Fruit fly (Drosophila melanogaster): ENCODE data around the gene lectin-22C.
A peak's percentile ranks its signal among the peaks of the same experiment; 100 is the strongest.

lectin-22C gene

dm6 chr2L:2008980-2009954 lies 27.8 kb downstream of the lectin-22C start, which contains the start of gene CG4238 (continued):
- TF ChIP-seq CG11398 (GFP tag; optimal IDR thresholded peaks at IDR 0.05) (no peak), CG9797 (GFP tag; optimal IDR thresholded peaks at IDR 0.05) (no peak), stwl (tag; optimal IDR thresholded peaks at IDR 0.05) (peak; percentile 55), CG4404 (GFP tag; IDR thresholded peaks at IDR 0.05) (no peak), amos (GFP tag; IDR thresholded peaks at IDR 0.05; ENCODE audit: partially characterized antibody) (peak; percentile 71), grn (GFP tag; optimal IDR thresholded peaks at IDR 0.05) (peak; percentile 74), sens (GFP tag) (peak; percentile 17), dysf (GFP tag; IDR thresholded peaks at IDR 0.05) (no peak), kni (GFP tag; optimal IDR thresholded peaks at IDR 0.05) (peak; percentile 5), BEAF-32 (GFP tag; optimal IDR thresholded peaks at IDR 0.05) (peak; percentile 29), CG6791 (GFP tag; IDR thresholded peaks at IDR 0.05; ENCODE audit: partially characterized antibody) (peak; percentile 92), Abd-B (GFP tag; optimal IDR thresholded peaks at IDR 0.05) (peak; percentile 1), knrl (GFP tag; IDR thresholded peaks at IDR 0.05; ENCODE audit: partially characterized antibody) (peak; percentile 62), Dbx (GFP tag; IDR thresholded peaks at IDR 0.05) (no peak), zfh1 (GFP tag; IDR thresholded peaks at IDR 0.05) (no peak), insv (GFP tag; optimal IDR thresholded peaks at IDR 0.05) (peak in 1 of 2 experiments; percentile 87), crc (GFP tag; optimal IDR thresholded peaks at IDR 0.05) (no peak), CG15479 (GFP tag; optimal IDR thresholded peaks at IDR 0.05) (no peak), gt (GFP tag; IDR thresholded peaks at IDR 0.05) (no peak), gfzf (GFP tag; optimal IDR thresholded peaks at IDR 0.05) (peak; percentile 16), CG6654 (GFP tag; optimal IDR thresholded peaks at IDR 0.05) (no peak), Ravus (GFP tag; IDR thresholded peaks at IDR 0.05) (no peak), slbo (GFP tag; IDR thresholded peaks at IDR 0.05) (no peak), CG14441 (GFP tag; IDR thresholded peaks at IDR 0.05) (no peak), Dip3 (GFP tag; optimal IDR thresholded peaks at IDR 0.05) (no peak), CG12942 (GFP tag; optimal IDR thresholded peaks at IDR 0.05) (no peak), Drgx (GFP tag; IDR thresholded peaks at IDR 0.05) (no peak), Med (GFP tag) (peak; percentile 61), CG17361 (GFP tag; IDR thresholded peaks at IDR 0.05) (no peak), Dfd (GFP tag; optimal IDR thresholded peaks at IDR 0.05) (no peak), pb (GFP tag; optimal IDR thresholded peaks at IDR 0.05) (no peak), sens-2 (GFP tag; IDR thresholded peaks at IDR 0.05) (no peak), phol (tag; optimal IDR thresholded peaks at IDR 0.05) (peak; percentile 76), CG12104 (GFP tag; optimal IDR thresholded peaks at IDR 0.05) (no peak), CG11247 (GFP tag; IDR thresholded peaks at IDR 0.05) (no peak), Dll (GFP tag; IDR thresholded peaks at IDR 0.05; ENCODE audit: partially characterized antibody) (peak; percentile 52; the same call in 1 of the 4 replicates), CG10366 (GFP tag; IDR thresholded peaks at IDR 0.05) (no peak), Poxn (GFP tag; IDR thresholded peaks at IDR 0.05) (no peak), maf-S (GFP tag; optimal IDR thresholded peaks at IDR 0.05) (no peak), Lhr (GFP tag; optimal IDR thresholded peaks at IDR 0.05) (peak; percentile 1), Fer3 (tag; optimal IDR thresholded peaks at IDR 0.05) (no peak), luna (GFP tag; optimal IDR thresholded peaks at IDR 0.05) (no peak), CG7271 (tag; optimal IDR thresholded peaks at IDR 0.05) (no peak), CG31441 (GFP tag; IDR thresholded peaks at IDR 0.05) (0 out of 2 replicates have a peak, but pooled peaks have one; percentile 28), CG5953 (GFP tag; IDR thresholded peaks at IDR 0.05) (no peak), rib (GFP tag; IDR thresholded peaks at IDR 0.05) (0 out of 2 replicates have a peak, but pooled peaks have one; percentile 34), TFAM (GFP tag; optimal IDR thresholded peaks at IDR 0.05) (no peak), Nf-YB (GFP tag; optimal IDR thresholded peaks at IDR 0.05) (no peak), CG10979 (tag; optimal IDR thresholded peaks at IDR 0.05) (no peak)
